Worm (Caenorhabditis elegans) whole organism, midembryonic: ENCODE measurements around the gene F14B8.5.

Experiments used
- T22C8.4 ChIP-seq: fragments of 200-800 bp; sonication (Bioruptor generic); IDR thresholded peaks from 2 replicates; pipeline ENCODE4 v1.3.6; 2022; ENCODE audit warnings: missing genetic modification characterization, missing compliant biosample characterization
- flt-1 ChIP-seq: fragments of 200-800 bp; sonication (Bioruptor generic); IDR thresholded peaks from 2 replicates; pipeline ENCODE4 v1.3.6; 2022; ENCODE audit warnings: missing genetic modification characterization, missing compliant biosample characterization
- med-1 ChIP-seq: sonication (generic microtip); optimal IDR thresholded peaks from 2 replicates; lab custom pipeline; 2017; ENCODE audit warnings: missing genetic modification characterization, mild to moderate bottlenecking, missing compliant biosample characterization, antibody characterized with exemption, missing genetic modification reagents; ENCODE audit not compliant: insufficient read depth
- ref-1 ChIP-seq: fragments of 200-800 bp; sonication (Bioruptor generic); conservative IDR thresholded peaks from 2 replicates; pipeline ENCODE4 v1.3.6; 2022; ENCODE audit warnings: missing genetic modification reagents, missing genetic modification characterization, missing compliant biosample characterization
- tab-1 ChIP-seq: fragments of 200-800 bp; sonication (Bioruptor generic); IDR thresholded peaks from 2 replicates; pipeline ENCODE4 v1.3.6; 2022; ENCODE audit warnings: missing genetic modification characterization, missing compliant biosample characterization
- ztf-29 ChIP-seq: fragments of 200-800 bp; sonication (Bioruptor generic); IDR thresholded peaks from 2 replicates; pipeline ENCODE4 v1.3.6; 2022; ENCODE audit warnings: missing genetic modification reagents, missing genetic modification characterization, missing compliant biosample characterization

ce11 chrX:6959534-6959933 lies 31.0 kb upstream of the F14B8.5 start:
- TF ChIP-seq ztf-29 (GFP tag; lab: Robert Waterston, UW) (no peak), med-1 (GFP tag; lab: Kevin White, UChicago) (no peak), tab-1 (GFP tag; lab: Robert Waterston, UW) (no peak), flt-1 (no peak), T22C8.4 (GFP tag; lab: Robert Waterston, UW) (no peak), ref-1 (GFP tag; lab: Robert Waterston, UW) (no peak)
